Fruit fly (Drosophila melanogaster): Measurements from ENCODE around the gene CG10597.

- TF ChIP-seq Sin3A (optimal IDR thresholded peaks at IDR 0.05) (no peak), psq (optimal IDR thresholded peaks at IDR 0.05) (no peak)
Observed at dm6 chrX:17244854-17245253, 14.0 kb upstream of the CG10597 start, which contains the start of gene CG8915.
